Worm (Caenorhabditis elegans) whole organism, early embryonic: ENCODE results near the gene fbxb-71.

Experiments
- B0310.2 ChIP-seq: sonication (generic microtip); optimal IDR thresholded peaks from 2 replicates; lab custom pipeline; 2016; ENCODE audit warnings: mild to moderate bottlenecking, missing genetic modification characterization, missing compliant biosample characterization
- F13C5.2 ChIP-seq: sonication (generic microtip); optimal IDR thresholded peaks from 2 replicates; lab custom pipeline; 2017; ENCODE audit warnings: mild to moderate bottlenecking, missing genetic modification characterization, inconsistent platforms, missing compliant biosample characterization
- aly-1 ChIP-seq: sonication (generic microtip); optimal IDR thresholded peaks from 2 replicates; lab custom pipeline; 2016; ENCODE audit warnings: missing genetic modification characterization, missing compliant biosample characterization
- ama-1 ChIP-seq: fragments of 150-350 bp; optimal IDR thresholded peaks from 2 replicates; lab custom pipeline; 2014
- ceh-13 ChIP-seq: fragments of 200-800 bp; sonication (Bioruptor generic); optimal IDR thresholded peaks from 2 replicates; lab custom pipeline; 2018; ENCODE audit warnings: mild to moderate bottlenecking, missing genetic modification characterization, missing compliant biosample characterization
- ceh-36 ChIP-seq: sonication (generic microtip); optimal IDR thresholded peaks from 2 replicates; lab custom pipeline; 2016; ENCODE audit warnings: missing genetic modification characterization, inconsistent platforms, missing compliant biosample characterization
- ets-7 ChIP-seq: sonication (generic microtip); optimal IDR thresholded peaks from 2 replicates; lab custom pipeline; 2016; ENCODE audit warnings: missing genotype, missing genetic modification characterization, missing compliant biosample characterization
- flt-1 ChIP-seq: fragments of 200-800 bp; sonication (Bioruptor generic); IDR thresholded peaks from 2 replicates; pipeline ENCODE4 v1.3.6; 2022; ENCODE audit warnings: missing genetic modification characterization, missing compliant biosample characterization
- hmbx-1 ChIP-seq: sonication (generic microtip); optimal IDR thresholded peaks from 2 replicates; lab custom pipeline; 2016; ENCODE audit warnings: mild to moderate bottlenecking, missing genetic modification characterization, missing compliant biosample characterization
- hmg-4 ChIP-seq: fragments of 200-800 bp; sonication (Bioruptor generic); optimal IDR thresholded peaks from 2 replicates; lab custom pipeline; 2018; ENCODE audit warnings: mild to moderate bottlenecking, missing genetic modification characterization, missing compliant biosample characterization
- hnd-1 ChIP-seq: sonication (generic microtip); optimal IDR thresholded peaks from 2 replicates; lab custom pipeline; 2016; ENCODE audit warnings: missing genetic modification characterization, missing compliant biosample characterization
- pes-1 ChIP-seq: fragments of 200-800 bp; sonication (Bioruptor generic); IDR thresholded peaks from 2 replicates; pipeline ENCODE4 v1.3.6; 2022; ENCODE audit warnings: missing genetic modification reagents, missing genetic modification characterization, missing compliant biosample characterization
- scrt-1 ChIP-seq: fragments of 200-800 bp; sonication (Bioruptor generic); IDR thresholded peaks from 2 replicates; pipeline ENCODE4 v1.3.6; 2022; ENCODE audit warnings: missing genetic modification characterization, missing compliant biosample characterization
- sea-1 ChIP-seq: fragments of 200-800 bp; sonication (Bioruptor generic); conservative IDR thresholded peaks from 2 replicates; pipeline ENCODE4 v1.3.6; 2022; ENCODE audit warnings: missing genetic modification characterization, missing compliant biosample characterization
- tbx-11 ChIP-seq: fragments of 200-800 bp; sonication (Bioruptor generic); IDR thresholded peaks from 2 replicates; pipeline ENCODE4 v1.3.6; 2022; ENCODE audit warnings: missing genetic modification characterization, missing compliant biosample characterization
- tbx-37 ChIP-seq: fragments of 200-800 bp; sonication (Bioruptor generic); conservative IDR thresholded peaks from 2 replicates; pipeline ENCODE4 v1.3.6; 2022; ENCODE audit warnings: missing genetic modification reagents, missing genetic modification characterization, missing compliant biosample characterization
- tra-4 ChIP-seq: sonication (generic microtip); optimal IDR thresholded peaks from 2 replicates; lab custom pipeline; 2017; ENCODE audit warnings: missing genetic modification characterization, missing compliant biosample characterization

The fbxb-71 gene

DNA sequence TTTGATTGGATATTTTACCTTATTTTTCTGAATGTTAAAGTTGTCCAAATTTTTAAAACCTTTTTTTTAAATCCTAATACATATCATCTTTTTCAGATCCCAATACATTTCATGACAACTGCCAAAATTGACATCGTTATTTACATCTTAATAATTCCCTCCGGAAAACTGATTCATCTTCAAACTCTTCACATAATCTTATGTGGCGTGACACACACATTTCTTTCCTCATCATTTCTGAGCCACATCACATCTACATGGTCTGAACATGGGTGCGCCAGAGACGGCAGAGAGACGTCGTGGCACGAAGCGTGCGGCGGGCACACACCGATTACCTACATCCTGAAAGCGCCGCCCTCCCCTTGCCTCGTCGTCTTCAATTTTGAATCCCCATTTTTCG, 10.2 kb upstream of the fbxb-71 start, which contains the start of gene tba-9:
Gene tba-9 (plus strand): TSS at position 301 of the 400 bp plus-strand sequence.
- no peak for TF ChIP-seq ceh-13 (GFP tag; lab: Kevin White, UChicago)
- no peak for TF ChIP-seq ceh-36
- TF ChIP-seq tra-4 (tag; lab: Kevin White, UChicago): no peak
- TF ChIP-seq scrt-1 (GFP tag; lab: Robert Waterston, UW): no peak
- TF ChIP-seq tbx-11 (GFP tag; lab: Robert Waterston, UW): no peak
- TF ChIP-seq tbx-37 (GFP tag; lab: Robert Waterston, UW): no peak
- TF ChIP-seq sea-1 (GFP tag; lab: Robert Waterston, UW): no peak
- no peak for TF ChIP-seq hmg-4 (GFP tag; lab: Kevin White, UChicago)
- no peak for TF ChIP-seq B0310.2 (tag; lab: Kevin White, UChicago)
- no peak for TF ChIP-seq aly-1 (tag; lab: Kevin White, UChicago)
- TF ChIP-seq hnd-1 (tag; lab: Kevin White, UChicago): no peak
- no peak for TF ChIP-seq flt-1 (GFP tag; lab: Robert Waterston, UW)
- TF ChIP-seq F13C5.2 (tag; lab: Kevin White, UChicago): no peak

DNA sequence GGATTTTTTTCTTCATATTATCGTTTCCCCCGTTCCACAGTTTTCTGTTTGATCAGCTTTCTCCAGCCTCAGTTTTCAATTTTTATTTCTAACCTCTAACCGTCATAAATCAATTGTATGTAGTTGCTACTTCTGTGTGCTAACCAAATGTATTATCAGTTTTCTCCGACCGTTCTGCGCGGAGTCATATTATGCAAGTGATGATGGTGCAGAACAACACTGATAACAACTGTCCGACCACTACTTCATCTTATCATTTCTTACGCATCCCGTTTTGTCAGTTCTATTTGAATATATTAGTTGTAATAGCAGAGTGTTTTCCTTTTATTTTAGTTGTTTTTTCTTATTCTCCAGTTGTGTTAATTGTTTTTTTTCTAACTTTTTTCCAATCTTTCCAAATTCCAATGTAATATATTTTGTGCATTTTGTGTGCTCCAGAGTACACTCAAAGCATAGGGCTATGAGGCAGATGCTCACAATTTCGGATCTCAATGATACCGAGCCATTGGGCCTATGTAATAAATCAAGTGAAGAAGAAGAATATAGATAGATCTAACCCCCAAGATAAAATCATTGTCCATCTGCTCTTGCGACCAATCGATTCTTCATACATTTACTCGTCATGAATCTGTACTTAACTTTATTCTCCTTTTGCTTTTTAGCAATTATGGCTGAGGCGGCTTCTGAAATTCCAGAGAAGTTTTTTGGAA, 5.8 kb upstream of the fbxb-71 start, which contains the start of gene lbp-3:
Gene lbp-3 (plus strand): TSS at position 589 of the 710 bp plus-strand sequence.
- TF ChIP-seq ceh-36 (no peak), ama-1 (lab: Kevin White, UChicago) (no peak), F13C5.2 (tag; lab: Kevin White, UChicago) (no peak), tbx-11 (GFP tag; lab: Robert Waterston, UW) (no peak), ceh-13 (GFP tag; lab: Kevin White, UChicago) (no peak), tra-4 (tag; lab: Kevin White, UChicago) (no peak), pes-1 (GFP tag; lab: Robert Waterston, UW) (no peak), scrt-1 (GFP tag; lab: Robert Waterston, UW) (no peak), flt-1 (GFP tag; lab: Robert Waterston, UW) (no peak), B0310.2 (tag; lab: Kevin White, UChicago) (no peak), hmg-4 (GFP tag; lab: Kevin White, UChicago) (no peak), hnd-1 (tag; lab: Kevin White, UChicago) (no peak), sea-1 (GFP tag; lab: Robert Waterston, UW) (no peak), hmbx-1 (tag; lab: Kevin White, UChicago) (no peak), aly-1 (tag; lab: Kevin White, UChicago) (no peak), tbx-37 (GFP tag; lab: Robert Waterston, UW) (no peak), ets-7 (tag; lab: Kevin White, UChicago) (no peak)

DNA sequence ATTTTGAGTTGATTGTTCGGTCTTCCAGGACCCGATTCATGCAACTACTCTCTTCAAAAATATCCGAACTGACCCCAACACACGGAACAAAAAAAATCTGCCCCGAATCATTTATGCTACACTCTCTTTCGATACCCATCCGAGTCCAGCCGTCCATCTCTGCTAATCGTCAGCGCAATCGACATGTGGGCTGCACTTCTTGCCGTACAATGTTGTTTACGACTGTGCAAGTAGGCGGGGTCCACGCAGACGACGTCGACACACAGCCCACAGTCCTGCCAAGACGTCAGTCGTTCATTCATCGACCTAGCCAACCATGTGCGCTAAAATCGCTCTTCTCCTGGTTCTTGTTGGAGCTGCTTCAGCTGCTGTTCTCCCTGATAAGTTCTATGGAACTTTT, 3.9 kb upstream of the fbxb-71 start, which contains the start of gene lbp-1:
Gene lbp-1 (plus strand): TSS at position 301 of the 400 bp plus-strand sequence.
- TF ChIP-seq hmg-4 (GFP tag; lab: Kevin White, UChicago) (peak; percentile 25), pes-1 (GFP tag; lab: Robert Waterston, UW) (no peak), aly-1 (tag; lab: Kevin White, UChicago) (peak; percentile 32)

DNA sequence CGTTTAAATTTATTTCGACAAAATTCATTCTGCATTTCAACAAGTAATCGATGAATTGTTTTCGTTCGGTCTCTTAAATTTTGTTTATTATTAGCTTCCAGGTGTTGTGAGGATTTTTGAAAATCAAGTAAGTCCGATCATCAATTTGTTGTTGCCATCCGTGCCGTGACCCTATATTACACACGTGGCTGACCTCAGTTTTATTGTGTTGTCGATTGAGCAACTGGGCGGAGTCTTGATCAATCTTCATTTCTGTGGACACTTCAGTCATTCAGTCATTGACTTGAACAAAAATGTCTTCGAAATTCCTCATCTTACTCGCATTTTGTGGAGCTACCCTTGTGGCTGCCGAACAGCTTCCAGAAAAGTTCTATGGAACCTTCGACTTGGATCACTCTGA, 2.2 kb upstream of the fbxb-71 start, which contains the start of gene lbp-2:
Gene lbp-2 (plus strand): TSS at position 102 of the 400 bp plus-strand sequence.
- TF ChIP-seq hnd-1 (tag; lab: Kevin White, UChicago) (no peak), ama-1 (lab: Kevin White, UChicago) (no peak), tra-4 (tag; lab: Kevin White, UChicago) (no peak), hmbx-1 (tag; lab: Kevin White, UChicago) (no peak), ceh-36 (no peak), F13C5.2 (tag; lab: Kevin White, UChicago) (no peak), aly-1 (tag; lab: Kevin White, UChicago) (no peak), B0310.2 (tag; lab: Kevin White, UChicago) (no peak), ets-7 (tag; lab: Kevin White, UChicago) (no peak), scrt-1 (GFP tag; lab: Robert Waterston, UW) (no peak)

DNA sequence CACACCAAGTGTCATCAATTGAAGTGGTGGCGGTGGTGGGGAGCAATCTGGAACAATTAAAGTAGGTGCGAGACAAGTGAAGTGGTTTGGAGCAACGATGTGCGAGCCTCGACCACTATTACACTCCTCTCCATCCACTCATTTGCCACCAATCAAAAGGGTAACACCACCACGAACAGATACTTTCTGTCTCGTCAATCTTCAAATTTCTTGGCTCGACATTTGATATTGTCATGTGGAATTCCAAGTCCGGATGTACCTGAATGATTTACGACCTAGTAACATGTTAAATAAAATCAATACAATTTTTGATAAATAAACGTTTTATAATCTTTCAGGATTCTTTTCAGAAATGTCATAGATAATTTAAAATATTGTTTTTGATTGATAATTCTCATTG, 8.1 kb downstream of the fbxb-71 start, which contains the start of gene sul-1:
Gene sul-1 (minus strand): TSS at position 101 of the 400 bp plus-strand sequence.
- TF ChIP-seq hmg-4 (GFP tag; lab: Kevin White, UChicago) (no peak), ets-7 (tag; lab: Kevin White, UChicago) (no peak), tbx-37 (GFP tag; lab: Robert Waterston, UW) (no peak)

DNA sequence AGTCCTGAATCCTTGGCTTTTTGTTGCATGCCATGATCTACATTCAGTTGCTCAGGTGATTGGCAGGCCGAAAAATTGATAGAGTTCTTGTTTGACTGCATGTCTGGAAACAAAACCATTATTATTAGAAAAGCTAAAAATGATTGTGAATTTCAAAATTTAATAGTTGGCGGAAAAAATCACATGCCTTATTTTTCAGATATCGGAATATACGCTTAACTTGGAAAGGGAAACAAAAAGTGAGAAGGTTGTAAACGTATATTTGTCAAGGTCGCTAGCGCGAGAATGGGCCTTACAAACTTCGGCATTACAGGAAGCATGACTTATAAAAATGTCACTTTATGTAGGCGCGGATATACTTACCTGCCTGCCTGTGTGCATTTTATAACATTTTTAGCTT, 9.0 kb downstream of the fbxb-71 start, which contains the start of gene K09C4.9:
Gene K09C4.9 (minus strand): TSS at position 101 of the 400 bp plus-strand sequence.
- TF ChIP-seq tra-4 (tag; lab: Kevin White, UChicago) (no peak), ceh-36 (no peak), scrt-1 (GFP tag; lab: Robert Waterston, UW) (no peak), hmg-4 (GFP tag; lab: Kevin White, UChicago) (no peak), ceh-13 (GFP tag; lab: Kevin White, UChicago) (no peak)

DNA sequence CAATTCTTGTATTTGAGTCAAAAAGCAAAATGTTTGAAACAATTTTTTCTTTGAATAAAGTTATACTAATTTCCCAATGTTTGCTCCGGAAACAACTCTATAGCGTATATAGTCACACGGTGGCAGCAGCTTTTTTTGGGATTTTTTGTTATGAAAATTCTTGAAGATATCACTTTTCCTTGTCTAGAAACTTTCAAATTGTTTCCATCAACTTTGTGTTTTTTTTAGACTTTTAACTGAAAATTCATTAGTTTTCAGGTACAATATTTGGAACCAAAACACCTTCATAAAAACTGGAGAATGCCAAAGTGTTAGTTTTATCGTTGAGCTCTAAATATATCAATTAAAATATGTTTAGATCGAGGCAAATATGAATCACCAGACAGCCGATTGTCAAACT, 9.9 kb downstream of the fbxb-71 start, which contains the start of gene K09C4.7:
Gene K09C4.7 (plus strand): TSS at position 301 of the 400 bp plus-strand sequence.
- TF ChIP-seq ets-7 (tag; lab: Kevin White, UChicago) (no peak), hnd-1 (tag; lab: Kevin White, UChicago) (no peak), tbx-37 (GFP tag; lab: Robert Waterston, UW) (no peak), sea-1 (GFP tag; lab: Robert Waterston, UW) (no peak), ceh-36 (no peak), F13C5.2 (tag; lab: Kevin White, UChicago) (no peak), hmbx-1 (tag; lab: Kevin White, UChicago) (no peak), tra-4 (tag; lab: Kevin White, UChicago) (no peak), B0310.2 (tag; lab: Kevin White, UChicago) (no peak), aly-1 (tag; lab: Kevin White, UChicago) (no peak), pes-1 (GFP tag; lab: Robert Waterston, UW) (no peak), flt-1 (GFP tag; lab: Robert Waterston, UW) (no peak)
